Worm (Caenorhabditis elegans) whole organism, L2 larva: ENCODE measurements around the gene F10B5.2.
A peak's percentile ranks its signal among the peaks of the same experiment; 100 is the strongest.

ENCODE experiments used
- alr-1 ChIP-seq: fragments of 150-350 bp; optimal IDR thresholded peaks from 2 replicates; lab custom pipeline; 2014; ENCODE audit warnings: missing biosample characterization, missing genetic modification characterization
- egl-27 ChIP-seq: sonication (generic microtip); optimal IDR thresholded peaks from 3 replicates; lab custom pipeline; 2017; ENCODE audit warnings: missing biosample characterization, missing genetic modification reagents, missing genetic modification characterization
- elt-3 ChIP-seq: sonication (generic microtip); optimal IDR thresholded peaks from 2 replicates; lab custom pipeline; 2017; ENCODE audit warnings: missing biosample characterization, missing genetic modification characterization
- fos-1 ChIP-seq: fragments of 150-350 bp; optimal IDR thresholded peaks from 2 replicates; lab custom pipeline; 2014; ENCODE audit warnings: missing biosample characterization, missing genetic modification characterization
- lsy-2 ChIP-seq, 2 experiments: fragments of 150-350 bp in 1 of 2; sonication (generic microtip) in 1 of 2; optimal IDR thresholded peaks; 2 replicates each; lab custom pipeline; 2014 to 2017; ENCODE audit warnings: missing biosample characterization in 2 of 2, missing genetic modification characterization in 2 of 2
- nhr-23 ChIP-seq: fragments of 150-350 bp; optimal IDR thresholded peaks from 2 replicates; lab custom pipeline; 2014; ENCODE audit warnings: missing biosample characterization, missing genetic modification reagents, missing genetic modification characterization
- nhr-77 ChIP-seq: fragments of 150-350 bp; optimal IDR thresholded peaks from 2 replicates; lab custom pipeline; 2014; ENCODE audit warnings: missing biosample characterization, missing genetic modification characterization
- skn-1 ChIP-seq: sonication (generic microtip); optimal IDR thresholded peaks from 2 replicates; lab custom pipeline; 2017; ENCODE audit warnings: missing biosample characterization, missing genetic modification characterization
- snpc-4 ChIP-seq: fragments of 150-350 bp; optimal IDR thresholded peaks from 2 replicates; lab custom pipeline; 2014; ENCODE audit warnings: missing biosample characterization, missing genetic modification characterization
- unc-62 ChIP-seq: fragments of 150-350 bp; optimal IDR thresholded peaks from 2 replicates; lab custom pipeline; 2014; ENCODE audit warnings: missing biosample characterization, missing genetic modification reagents, missing genetic modification characterization
- ztf-11 ChIP-seq: sonication (generic microtip); optimal IDR thresholded peaks from 2 replicates; lab custom pipeline; 2017; ENCODE audit warnings: missing biosample characterization, missing genetic modification characterization

ce11 chrII:8104998-8105397 is 39.6 kb upstream of the F10B5.2 start, which contains the start of gene sfxn-5:
- TF ChIP-seq snpc-4 (tag; lab: Kevin White, UChicago) = no peak
- peak; percentile 74 for TF ChIP-seq fos-1
- no peak for TF ChIP-seq ztf-11 (tag; lab: Kevin White, UChicago)
- TF ChIP-seq nhr-77 (tag; lab: Kevin White, UChicago) = no peak
- peak in 1 of 2 experiments; percentile 45 for TF ChIP-seq lsy-2 (tag; optimal IDR thresholded peaks at IDR 0.05; lab: Kevin White, UChicago)
- TF ChIP-seq elt-3 (tag; lab: Kevin White, UChicago) = no peak
- TF ChIP-seq egl-27 = no peak
- TF ChIP-seq unc-62 (GFP tag; lab: Kevin White, UChicago) = no peak
- peak; percentile 4 for TF ChIP-seq skn-1 (tag; lab: Kevin White, UChicago)
- no peak for TF ChIP-seq nhr-23
- no peak for TF ChIP-seq alr-1 (tag; lab: Kevin White, UChicago)
